Worm (Caenorhabditis elegans): ENCODE measurements around the gene T03F7.6.

T03F7.6 gene

ce11 chrV:11304200-11304599 lies 9.7 kb downstream of the T03F7.6 start:
- TF ChIP-seq R02D3.7 (tag; optimal IDR thresholded peaks at IDR 0.05) = no peak
- no peak for TF ChIP-seq unc-39 (tag; optimal IDR thresholded peaks at IDR 0.05)
- no peak for TF ChIP-seq egl-27 (tag; optimal IDR thresholded peaks at IDR 0.05)
- TF ChIP-seq elt-2 (tag; optimal IDR thresholded peaks at IDR 0.05) = no peak
- no peak for TF ChIP-seq nhr-11 (tag; optimal IDR thresholded peaks at IDR 0.05)
- no peak for TF ChIP-seq aly-2 (tag; optimal IDR thresholded peaks at IDR 0.05)
- TF ChIP-seq nhr-67 (tag; optimal IDR thresholded peaks at IDR 0.05) = no peak
- no peak for TF ChIP-seq egl-5 (tag; optimal IDR thresholded peaks at IDR 0.05)
- no peak for TF ChIP-seq nhr-43 (tag; optimal IDR thresholded peaks at IDR 0.05; ENCODE audit: poor library complexity, severe bottlenecking)
- no peak for TF ChIP-seq fkh-10 (GFP tag; optimal IDR thresholded peaks at IDR 0.05)
- TF ChIP-seq nhr-28 (tag; optimal IDR thresholded peaks at IDR 0.05) = no peak
- no peak for TF ChIP-seq pqm-1 (tag; optimal IDR thresholded peaks at IDR 0.05)
- TF ChIP-seq lin-15B (tag; optimal IDR thresholded peaks at IDR 0.05) = no peak
- TF ChIP-seq nhr-77 (tag; optimal IDR thresholded peaks at IDR 0.05) = no peak
- no peak for TF ChIP-seq ceh-16 (tag; optimal IDR thresholded peaks at IDR 0.05)
- TF ChIP-seq nfya-1 (tag; optimal IDR thresholded peaks at IDR 0.05; ENCODE audit: insufficient read depth) = no peak

ce11 chrV:11304879-11305278 lies 10.4 kb downstream of the T03F7.6 start, which contains the start of gene srh-45:
TSS of gene srh-45 (minus strand) at chrV:11304979.
- TF ChIP-seq pqm-1 (tag; optimal IDR thresholded peaks at IDR 0.05) (no peak), nhr-77 (tag; optimal IDR thresholded peaks at IDR 0.05) (no peak), nhr-25 (tag; optimal IDR thresholded peaks at IDR 0.05) (no peak), fkh-10 (GFP tag; optimal IDR thresholded peaks at IDR 0.05) (no peak), daf-12 (tag; optimal IDR thresholded peaks at IDR 0.05) (no peak), nhr-76 (tag; optimal IDR thresholded peaks at IDR 0.05) (no peak), ceh-82 (tag; optimal IDR thresholded peaks at IDR 0.05) (no peak), mdl-1 (tag; optimal IDR thresholded peaks at IDR 0.05) (no peak), nhr-12 (tag; optimal IDR thresholded peaks at IDR 0.05) (no peak), fos-1 (tag; optimal IDR thresholded peaks at IDR 0.05) (no peak), nhr-43 (tag; optimal IDR thresholded peaks at IDR 0.05; ENCODE audit: poor library complexity, severe bottlenecking) (no peak), jun-1 (tag; optimal IDR thresholded peaks at IDR 0.05) (no peak)

ce11 chrV:11307781-11308180 lies 13.3 kb downstream of the T03F7.6 start:
- TF ChIP-seq snpc-4 (tag; optimal IDR thresholded peaks at IDR 0.05) = no peak
- peak; percentile 33 for TF ChIP-seq nfya-1 (tag; optimal IDR thresholded peaks at IDR 0.05; ENCODE audit: insufficient read depth)

ce11 chrV:11308346-11308745 lies 13.9 kb downstream of the T03F7.6 start, which contains the start of gene snf-11:
TSS of gene snf-11 (minus strand) at chrV:11308446.
- no peak for TF ChIP-seq fos-1 (tag; optimal IDR thresholded peaks at IDR 0.05)
- no peak for TF ChIP-seq ztf-11 (tag; optimal IDR thresholded peaks at IDR 0.05)
- TF ChIP-seq ZK546.5 (tag; optimal IDR thresholded peaks at IDR 0.05) = no peak

- TF ChIP-seq jun-1 (tag; optimal IDR thresholded peaks at IDR 0.05) (no peak), nfya-1 (tag; optimal IDR thresholded peaks at IDR 0.05; ENCODE audit: insufficient read depth) (peak; percentile 51), skn-1 (tag; optimal IDR thresholded peaks at IDR 0.05) (no peak), lin-39 (tag; optimal IDR thresholded peaks at IDR 0.05) (peak; percentile 51), ztf-11 (tag; optimal IDR thresholded peaks at IDR 0.05) (no peak), tbx-2 (tag; optimal IDR thresholded peaks at IDR 0.05) (no peak), egl-5 (tag; optimal IDR thresholded peaks at IDR 0.05) (no peak)
Measured at ce11 chrV:11308915-11309314, 14.4 kb downstream of the T03F7.6 start.

ce11 chrV:11311013-11311472 lies 16.6 kb downstream of the T03F7.6 start, which contains the start of gene T03F7.7:
TSS of gene T03F7.7 (plus strand) at chrV:11311422.
- no peak for TF ChIP-seq pha-4 (tag; optimal IDR thresholded peaks at IDR 0.05)
- TF ChIP-seq elt-3 (tag; optimal IDR thresholded peaks at IDR 0.05) = peak in 1 of 3 experiments; percentile 67
- no peak for TF ChIP-seq fkh-10 (GFP tag; optimal IDR thresholded peaks at IDR 0.05)
- no peak for TF ChIP-seq lin-15B (tag; optimal IDR thresholded peaks at IDR 0.05)
- TF ChIP-seq nhr-25 (tag; optimal IDR thresholded peaks at IDR 0.05) = no peak
- TF ChIP-seq nhr-76 (tag; optimal IDR thresholded peaks at IDR 0.05) = no peak
- no peak for TF ChIP-seq nfya-1 (tag; optimal IDR thresholded peaks at IDR 0.05; ENCODE audit: insufficient read depth)
- peak; percentile 97 for TF ChIP-seq elt-2 (tag; optimal IDR thresholded peaks at IDR 0.05)
- TF ChIP-seq nhr-67 (tag; optimal IDR thresholded peaks at IDR 0.05) = no peak
- no peak for TF ChIP-seq eor-1 (tag; optimal IDR thresholded peaks at IDR 0.05)
- TF ChIP-seq pqm-1 (tag; optimal IDR thresholded peaks at IDR 0.05) = peak; percentile 36
